Fruit fly (Drosophila melanogaster): ENCODE measurements around the gene CG8907.

CG8907 gene

DNA sequence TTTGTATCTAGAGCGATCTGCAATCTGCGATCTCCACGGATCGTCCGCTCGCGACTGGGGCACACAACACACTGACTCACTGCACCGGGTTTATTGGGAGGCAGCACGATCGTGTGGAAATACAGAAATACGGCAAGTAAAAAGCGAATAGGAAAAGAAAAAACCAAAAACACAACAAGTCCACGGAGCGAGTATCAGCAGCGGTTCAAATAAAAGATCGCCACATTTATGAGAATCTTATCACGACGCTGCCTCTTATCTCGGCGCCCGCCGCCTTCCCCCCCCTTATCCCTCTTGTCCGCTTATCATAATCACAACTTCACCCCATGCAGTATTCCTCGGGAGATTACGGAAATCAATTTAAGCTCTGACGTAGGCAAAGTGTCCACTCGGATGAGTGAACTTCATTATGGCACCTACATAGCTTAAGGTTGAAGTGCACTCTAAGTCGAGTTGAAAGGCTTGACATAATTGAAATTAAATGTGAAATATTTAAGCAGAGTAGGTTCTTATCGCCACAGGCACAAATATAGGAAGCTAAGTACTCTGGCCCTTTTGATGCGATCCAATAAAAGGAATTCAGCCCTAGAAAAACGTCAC is 25.9 kb upstream of the CG8907 start, which contains the start of gene AhcyL2:
Gene AhcyL2 (minus strand): TSS at position 51 of the 600 bp plus-strand sequence.
- TF ChIP-seq fkh (GFP tag; optimal IDR thresholded peaks at IDR 0.05) (peak; percentile 14), lz (GFP tag; optimal IDR thresholded peaks at IDR 0.05) (no peak), Ets96B (tag; optimal IDR thresholded peaks at IDR 0.05) (no peak), CG15336 (GFP tag; IDR thresholded peaks at IDR 0.05) (peak; percentile 28; the same call in 1 of the 2 replicates), Eip78C (GFP tag) (peak; percentile 72), Hr38 (GFP tag; optimal IDR thresholded peaks at IDR 0.05) (no peak), svp (GFP tag) (peak; percentile 100), CG8632 (GFP tag; optimal IDR thresholded peaks at IDR 0.05) (no peak), CG6854 (GFP tag; optimal IDR thresholded peaks at IDR 0.05) (peak; percentile 1), Lpt (GFP tag; optimal IDR thresholded peaks at IDR 0.05) (peak; percentile 2), vri (GFP tag; optimal IDR thresholded peaks at IDR 0.05) (peak; percentile 84), CG10631 (GFP tag; optimal IDR thresholded peaks at IDR 0.05) (no peak)

DNA sequence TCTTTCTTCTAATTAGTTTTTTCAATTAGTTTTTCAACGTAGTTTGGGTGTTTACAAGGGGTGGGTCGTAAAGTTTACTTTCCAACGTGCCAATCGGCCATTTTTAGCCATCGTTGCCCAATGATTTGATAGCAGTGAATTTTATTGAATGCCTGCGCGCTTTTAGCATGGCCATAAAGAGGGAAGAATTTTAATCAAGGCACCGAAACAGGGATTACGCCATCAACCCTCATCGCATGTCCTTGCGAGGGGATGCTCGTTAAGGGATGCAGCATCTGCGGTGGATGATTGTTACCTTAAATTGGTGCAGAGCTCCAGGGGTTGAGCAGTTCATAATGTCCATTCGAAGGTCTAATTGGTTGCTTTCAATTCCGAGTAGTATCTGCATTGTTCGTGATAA is 25.1 kb upstream of the CG8907 start:
- no peak for TF ChIP-seq CG6854 (GFP tag; optimal IDR thresholded peaks at IDR 0.05)
- no peak for TF ChIP-seq Sox102F (GFP tag; optimal IDR thresholded peaks at IDR 0.05)
- TF ChIP-seq Sox14 (GFP tag; optimal IDR thresholded peaks at IDR 0.05) = no peak
- TF ChIP-seq fkh (GFP tag; optimal IDR thresholded peaks at IDR 0.05) = no peak
- no peak for TF ChIP-seq Met (GFP tag; optimal IDR thresholded peaks at IDR 0.05)
- TF ChIP-seq Eip75B (GFP tag; optimal IDR thresholded peaks at IDR 0.05) = no peak
- no peak for TF ChIP-seq lz (GFP tag; optimal IDR thresholded peaks at IDR 0.05)
- no peak for TF ChIP-seq CG8632 (GFP tag; optimal IDR thresholded peaks at IDR 0.05)
- TF ChIP-seq Hr39 (GFP tag; optimal IDR thresholded peaks at IDR 0.05) = no peak
- TF ChIP-seq dac (GFP tag; optimal IDR thresholded peaks at IDR 0.05) = no peak
- TF ChIP-seq CG6276 (GFP tag; optimal IDR thresholded peaks at IDR 0.05) = no peak
- no peak for TF ChIP-seq CG34406 (GFP tag; optimal IDR thresholded peaks at IDR 0.05)
- TF ChIP-seq OdsH (GFP tag; optimal IDR thresholded peaks at IDR 0.05) = no peak
- no peak for TF ChIP-seq achi (GFP tag; optimal IDR thresholded peaks at IDR 0.05)
- TF ChIP-seq topi (GFP tag; optimal IDR thresholded peaks at IDR 0.05) = no peak
- no peak for TF ChIP-seq Ets21C (GFP tag; optimal IDR thresholded peaks at IDR 0.05)
- no peak for TF ChIP-seq Lpt (GFP tag; optimal IDR thresholded peaks at IDR 0.05)
- no peak for TF ChIP-seq CG9139 (GFP tag; optimal IDR thresholded peaks at IDR 0.05)
- TF ChIP-seq CG1621 (tag; optimal IDR thresholded peaks at IDR 0.05) = no peak

DNA sequence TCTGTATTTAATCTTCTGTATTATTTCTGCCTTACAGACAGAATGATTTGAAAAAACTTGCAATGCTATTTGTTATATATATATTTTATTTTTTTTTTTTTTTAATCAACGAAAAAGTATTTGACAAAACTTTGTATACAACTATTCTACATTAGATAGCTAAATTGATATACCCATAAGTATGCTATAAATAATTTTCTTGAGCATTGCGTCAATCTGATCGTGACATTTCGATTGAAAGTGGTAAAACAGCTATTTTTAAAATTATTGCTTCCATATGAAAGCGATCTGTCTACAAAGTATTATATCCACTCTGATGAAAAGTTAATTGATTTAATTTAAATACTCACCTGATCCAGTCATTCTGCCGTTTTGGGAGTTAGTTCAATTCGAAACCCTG is 23.8 kb upstream of the CG8907 start:
- TF ChIP-seq CG7368 (GFP tag; optimal IDR thresholded peaks at IDR 0.05) (no peak), CG6808 (GFP tag; optimal IDR thresholded peaks at IDR 0.05) (no peak), CG8632 (GFP tag; optimal IDR thresholded peaks at IDR 0.05) (no peak), CG31627 (GFP tag; optimal IDR thresholded peaks at IDR 0.05) (no peak), cyc (GFP tag; optimal IDR thresholded peaks at IDR 0.05) (no peak), pdm3 (GFP tag; optimal IDR thresholded peaks at IDR 0.05) (no peak), acj6 (GFP tag; optimal IDR thresholded peaks at IDR 0.05) (no peak), CG10631 (GFP tag; optimal IDR thresholded peaks at IDR 0.05) (no peak), fd85E (GFP tag; optimal IDR thresholded peaks at IDR 0.05) (no peak), Sox102F (GFP tag; optimal IDR thresholded peaks at IDR 0.05) (no peak), fkh (GFP tag; optimal IDR thresholded peaks at IDR 0.05) (no peak), salr (GFP tag; optimal IDR thresholded peaks at IDR 0.05) (no peak), ss (GFP tag; optimal IDR thresholded peaks at IDR 0.05) (no peak), CG8319 (GFP tag; optimal IDR thresholded peaks at IDR 0.05) (no peak), CG1621 (tag; optimal IDR thresholded peaks at IDR 0.05) (no peak)

DNA sequence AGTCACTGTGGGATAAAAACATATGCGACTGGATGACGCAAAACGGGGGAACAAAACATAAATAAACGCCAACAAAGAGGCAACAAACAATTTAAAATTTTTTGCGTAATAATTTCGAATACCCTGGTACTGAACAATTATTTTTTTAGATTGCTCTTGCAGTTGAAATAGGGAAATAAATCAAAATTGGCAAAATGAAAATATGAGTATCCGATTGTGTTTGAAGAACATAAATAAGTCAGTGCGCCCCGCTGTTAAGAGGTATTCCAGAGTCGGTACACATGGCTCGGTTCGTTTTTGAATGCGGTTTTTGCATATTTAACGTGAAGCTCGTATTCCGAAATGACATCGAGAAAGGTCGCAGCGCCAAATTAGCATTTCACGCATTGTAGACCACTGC is 22.5 kb upstream of the CG8907 start:
- no peak for TF ChIP-seq spab (GFP tag; optimal IDR thresholded peaks at IDR 0.05)
- TF ChIP-seq CG6163 (GFP tag; IDR thresholded peaks at IDR 0.05) = no peak
- no peak for TF ChIP-seq fd85E (GFP tag; optimal IDR thresholded peaks at IDR 0.05)
- TF ChIP-seq eg (GFP tag; IDR thresholded peaks at IDR 0.05) = no peak
- no peak for TF ChIP-seq CG16779 (tag; optimal IDR thresholded peaks at IDR 0.05)
- TF ChIP-seq Eip75B (GFP tag; optimal IDR thresholded peaks at IDR 0.05) = peak; percentile 10
- peak; percentile 70 for TF ChIP-seq Eip78C (GFP tag)
- peak; percentile 50 for TF ChIP-seq acj6 (GFP tag; optimal IDR thresholded peaks at IDR 0.05)
- TF ChIP-seq CG8632 (GFP tag; optimal IDR thresholded peaks at IDR 0.05) = peak; percentile 17
- TF ChIP-seq Smox (GFP tag; optimal IDR thresholded peaks at IDR 0.05) = peak; percentile 70
- TF ChIP-seq vri (GFP tag; optimal IDR thresholded peaks at IDR 0.05) = no peak
- TF ChIP-seq CG8119 (GFP tag; IDR thresholded peaks at IDR 0.05) = no peak
- TF ChIP-seq ss (GFP tag; optimal IDR thresholded peaks at IDR 0.05) = no peak
- no peak for TF ChIP-seq CG32006 (GFP tag; optimal IDR thresholded peaks at IDR 0.05)
- peak; percentile 56 for TF ChIP-seq Ets21C (GFP tag; optimal IDR thresholded peaks at IDR 0.05)
- TF ChIP-seq CG6808 (GFP tag; optimal IDR thresholded peaks at IDR 0.05) = no peak
- peak; percentile 30 for TF ChIP-seq CG11902 (GFP tag; optimal IDR thresholded peaks at IDR 0.05)
- TF ChIP-seq Sox14 (GFP tag; optimal IDR thresholded peaks at IDR 0.05) = peak; percentile 52
- no peak for TF ChIP-seq fd59A (GFP tag; optimal IDR thresholded peaks at IDR 0.05)
- TF ChIP-seq achi (GFP tag; optimal IDR thresholded peaks at IDR 0.05) = peak; percentile 13
- peak; percentile 67 for TF ChIP-seq Sox102F (GFP tag; optimal IDR thresholded peaks at IDR 0.05)
- TF ChIP-seq CG31627 (GFP tag; optimal IDR thresholded peaks at IDR 0.05) = peak; percentile 81
